Worm (Caenorhabditis elegans) whole organism, early embryonic: ENCODE results near the gene ttr-25.

ENCODE experiments used
- B0310.2 ChIP-seq: sonication (generic microtip); optimal IDR thresholded peaks from 2 replicates; lab custom pipeline; 2016; ENCODE audit warnings: mild to moderate bottlenecking, missing genetic modification characterization, missing compliant biosample characterization
- aly-1 ChIP-seq: sonication (generic microtip); optimal IDR thresholded peaks from 2 replicates; lab custom pipeline; 2016; ENCODE audit warnings: missing genetic modification characterization, missing compliant biosample characterization
- ama-1 ChIP-seq: fragments of 150-350 bp; optimal IDR thresholded peaks from 2 replicates; lab custom pipeline; 2014
- ceh-13 ChIP-seq: fragments of 200-800 bp; sonication (Bioruptor generic); optimal IDR thresholded peaks from 2 replicates; lab custom pipeline; 2018; ENCODE audit warnings: mild to moderate bottlenecking, missing genetic modification characterization, missing compliant biosample characterization
- ceh-36 ChIP-seq: sonication (generic microtip); optimal IDR thresholded peaks from 2 replicates; lab custom pipeline; 2016; ENCODE audit warnings: missing genetic modification characterization, inconsistent platforms, missing compliant biosample characterization
- ets-7 ChIP-seq: sonication (generic microtip); optimal IDR thresholded peaks from 2 replicates; lab custom pipeline; 2016; ENCODE audit warnings: missing genotype, missing genetic modification characterization, missing compliant biosample characterization
- flt-1 ChIP-seq: fragments of 200-800 bp; sonication (Bioruptor generic); IDR thresholded peaks from 2 replicates; pipeline ENCODE4 v1.3.6; 2022; ENCODE audit warnings: missing genetic modification characterization, missing compliant biosample characterization
- hmbx-1 ChIP-seq: sonication (generic microtip); optimal IDR thresholded peaks from 2 replicates; lab custom pipeline; 2016; ENCODE audit warnings: mild to moderate bottlenecking, missing genetic modification characterization, missing compliant biosample characterization
- hmg-4 ChIP-seq: fragments of 200-800 bp; sonication (Bioruptor generic); optimal IDR thresholded peaks from 2 replicates; lab custom pipeline; 2018; ENCODE audit warnings: mild to moderate bottlenecking, missing genetic modification characterization, missing compliant biosample characterization
- hnd-1 ChIP-seq: sonication (generic microtip); optimal IDR thresholded peaks from 2 replicates; lab custom pipeline; 2016; ENCODE audit warnings: missing genetic modification characterization, missing compliant biosample characterization
- pes-1 ChIP-seq: fragments of 200-800 bp; sonication (Bioruptor generic); IDR thresholded peaks from 2 replicates; pipeline ENCODE4 v1.3.6; 2022; ENCODE audit warnings: missing genetic modification reagents, missing genetic modification characterization, missing compliant biosample characterization
- sea-1 ChIP-seq: fragments of 200-800 bp; sonication (Bioruptor generic); conservative IDR thresholded peaks from 2 replicates; pipeline ENCODE4 v1.3.6; 2022; ENCODE audit warnings: missing genetic modification characterization, missing compliant biosample characterization
- tra-4 ChIP-seq: sonication (generic microtip); optimal IDR thresholded peaks from 2 replicates; lab custom pipeline; 2017; ENCODE audit warnings: missing genetic modification characterization, missing compliant biosample characterization

DNA sequence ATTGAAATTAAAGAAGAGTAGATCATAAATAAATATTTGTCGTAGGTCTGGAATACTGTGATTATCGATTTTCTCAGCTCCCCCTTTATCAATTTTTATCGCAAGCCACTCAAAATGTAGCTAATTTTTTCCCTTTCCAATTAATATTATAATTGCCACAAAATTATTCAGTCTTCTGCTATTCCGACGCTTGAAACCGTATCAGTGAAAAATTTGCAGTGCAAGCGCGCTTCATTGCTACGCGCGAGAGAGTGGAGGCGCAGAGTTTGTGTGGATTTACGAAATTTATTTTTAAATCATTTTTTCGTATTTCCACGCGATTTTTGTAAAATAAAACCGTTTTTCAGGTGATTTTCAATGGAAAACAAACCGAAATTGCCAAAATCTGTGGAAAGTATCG, 22.9 kb upstream of the ttr-25 start, which contains the start of gene ints-5:
- no peak for TF ChIP-seq hmg-4
- no peak for TF ChIP-seq ama-1 (lab: Kevin White, UChicago)
- no peak for TF ChIP-seq hmbx-1
- no peak for TF ChIP-seq flt-1 (GFP tag; lab: Robert Waterston, UW)
- no peak for TF ChIP-seq ets-7 (tag; lab: Kevin White, UChicago)
- no peak for TF ChIP-seq pes-1 (GFP tag; lab: Robert Waterston, UW)
- TF ChIP-seq ceh-36 = no peak
- no peak for TF ChIP-seq sea-1 (GFP tag; lab: Robert Waterston, UW)
- TF ChIP-seq ceh-13 (GFP tag; lab: Kevin White, UChicago) = no peak
- TF ChIP-seq B0310.2 (tag; lab: Kevin White, UChicago) = no peak
- TF ChIP-seq hnd-1 = no peak
- TF ChIP-seq tra-4 (tag; lab: Kevin White, UChicago) = no peak
- TF ChIP-seq aly-1 (tag; lab: Kevin White, UChicago) = no peak
